Fruit fly (Drosophila melanogaster) whole organism, wandering third instar larva: ENCODE results near the gene CG11899.

Source experiments
- Abd-B ChIP-seq: fragments of >200 bp; optimal IDR thresholded peaks from 2 replicates; lab custom pipeline; 2017; ENCODE audit warnings: missing biosample characterization, missing genetic modification characterization
- Jra ChIP-seq: sonication (Bioruptor generic); optimal IDR thresholded peaks from 2 replicates; lab custom pipeline; 2016; ENCODE audit warnings: missing biosample characterization, missing genetic modification characterization
- fru ChIP-seq: fragments of 200-800 bp; sonication (Bioruptor generic); optimal IDR thresholded peaks from 3 replicates; lab custom pipeline; 2016; ENCODE audit warnings: missing biosample characterization, mild to moderate bottlenecking, missing genetic modification characterization
- lola ChIP-seq: fragments of >200 bp; optimal IDR thresholded peaks from 2 replicates; lab custom pipeline; 2017; ENCODE audit warnings: missing biosample characterization, missing genetic modification characterization
- usp ChIP-seq: fragments of >200 bp; optimal IDR thresholded peaks from 2 replicates; lab custom pipeline; 2017; ENCODE audit warnings: missing biosample characterization, missing genetic modification characterization
- woc ChIP-seq: sonication (Bioruptor generic); optimal IDR thresholded peaks from 2 replicates; lab custom pipeline; 2016; ENCODE audit warnings: missing biosample characterization, mild to moderate bottlenecking, missing genetic modification characterization

DNA sequence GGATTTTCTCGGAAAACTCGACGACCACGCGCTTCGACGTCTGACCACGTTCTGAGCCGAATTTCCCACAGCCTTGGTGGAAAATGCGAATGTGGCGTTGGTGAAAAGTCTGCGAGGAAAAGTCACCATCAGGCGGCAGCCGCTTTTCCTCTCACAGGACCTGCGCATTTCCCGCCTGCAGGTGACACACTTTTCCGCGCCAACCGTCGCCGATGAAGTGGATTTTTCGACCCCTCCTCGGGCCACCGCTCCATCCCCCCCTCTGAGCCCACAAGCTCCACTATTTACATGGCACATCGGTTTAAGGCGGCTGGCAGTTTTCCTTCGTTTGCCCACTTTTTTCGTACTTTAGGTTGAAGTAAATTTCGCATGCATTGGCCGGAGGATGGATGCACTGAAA, 5.3 kb upstream of the CG11899 start, which contains the start of gene jus:
- TF ChIP-seq Jra (GFP tag; lab: Kevin White, UChicago) = no peak
- TF ChIP-seq woc (GFP tag; lab: Kevin White, UChicago) = no peak
- TF ChIP-seq fru (GFP tag; lab: Kevin White, UChicago) = no peak
- TF ChIP-seq Abd-B = no peak
- no peak for TF ChIP-seq lola (GFP tag; lab: Kevin White, UChicago)
- no peak for TF ChIP-seq usp (GFP tag; lab: Kevin White, UChicago)
